Fruit fly (Drosophila melanogaster) ovary, adult (tissue): ENCODE measurements around the gene Svip.

Source experiments
- CG17801 ChIP-seq: fragments of 200-800 bp; optimal IDR thresholded peaks from 2 replicates; lab custom pipeline; 2019; ENCODE audit warnings: missing biosample characterization, mild to moderate bottlenecking, missing genetic modification characterization, moderate library complexity; ENCODE audit not compliant: partially characterized antibody

The Svip gene

DNA sequence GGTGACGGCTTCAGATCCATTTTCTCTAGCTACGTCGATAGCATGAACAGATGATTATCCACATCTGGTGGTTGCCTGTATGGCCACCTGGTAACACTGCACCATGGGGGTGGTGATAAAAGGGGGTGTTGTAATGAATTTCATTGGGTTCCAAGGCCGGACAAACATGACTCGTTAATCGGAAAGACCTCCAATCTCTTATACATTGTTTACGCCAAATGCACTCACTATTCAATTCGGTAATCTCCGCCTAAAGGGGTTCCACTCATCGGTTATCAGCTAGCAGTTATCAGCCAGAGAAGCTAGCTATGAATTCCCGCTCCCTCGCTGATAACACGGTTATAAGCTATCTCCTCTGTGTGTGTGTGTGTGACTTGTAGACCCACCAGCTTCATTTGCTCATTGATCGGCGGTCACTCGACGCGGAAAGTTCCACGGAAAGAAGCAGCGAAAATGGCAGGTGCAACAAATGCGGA, 1.5 kb downstream of the Svip start, which contains the start of gene Pdxk:
Pdxk (plus strand) TSS at position 100 of the 476 bp plus-strand sequence.
- peak; percentile 47 for TF ChIP-seq CG17801 (GFP tag; lab: Kevin White, UChicago)

DNA sequence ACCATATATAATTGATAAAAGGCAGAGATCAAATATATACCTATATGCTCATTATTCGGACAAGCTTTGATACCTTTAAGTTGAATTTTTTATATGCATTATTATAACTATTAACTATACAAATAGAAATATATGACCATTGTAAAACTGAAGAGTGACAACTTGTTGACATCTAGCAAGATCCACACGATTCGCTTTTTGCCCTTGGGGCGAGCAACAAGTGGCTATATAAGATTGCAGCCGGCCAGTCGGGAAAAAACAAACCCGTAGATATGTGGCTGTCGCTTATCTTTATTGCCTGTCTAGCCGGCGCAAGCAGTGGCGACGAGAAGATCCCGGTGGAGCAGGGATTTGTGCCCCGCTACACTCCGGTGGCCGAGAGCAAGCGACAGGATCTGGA, 3.1 kb downstream of the Svip start, which contains the start of gene CG34456:
CG34456 (plus strand) TSS at position 215 of the 400 bp plus-strand sequence.
- peak; percentile 62 for TF ChIP-seq CG17801 (GFP tag; lab: Kevin White, UChicago)

DNA sequence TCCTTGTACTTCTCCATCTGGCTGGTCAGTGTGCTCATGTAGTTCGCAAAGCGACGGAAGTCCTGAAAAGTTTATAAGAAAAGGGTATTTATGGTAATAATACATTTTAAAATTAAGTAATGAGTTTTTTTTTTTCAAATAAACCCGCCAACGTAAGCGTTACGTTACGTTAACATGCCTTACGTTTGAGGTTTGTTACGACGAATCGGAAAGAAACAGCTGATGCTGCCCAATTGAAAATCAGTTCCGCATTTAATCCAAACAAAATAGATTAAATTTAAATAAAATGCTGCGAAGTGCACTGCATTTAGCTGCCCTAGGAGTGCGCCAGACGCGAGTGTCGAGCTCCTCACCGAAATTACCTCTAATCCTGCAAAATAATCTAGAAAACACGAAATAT, 5.3 kb downstream of the Svip start, which contains the start of gene mRRF1:
mRRF1 (plus strand) TSS at position 220 of the 400 bp plus-strand sequence.
- no peak for TF ChIP-seq CG17801 (GFP tag; lab: Kevin White, UChicago)

DNA sequence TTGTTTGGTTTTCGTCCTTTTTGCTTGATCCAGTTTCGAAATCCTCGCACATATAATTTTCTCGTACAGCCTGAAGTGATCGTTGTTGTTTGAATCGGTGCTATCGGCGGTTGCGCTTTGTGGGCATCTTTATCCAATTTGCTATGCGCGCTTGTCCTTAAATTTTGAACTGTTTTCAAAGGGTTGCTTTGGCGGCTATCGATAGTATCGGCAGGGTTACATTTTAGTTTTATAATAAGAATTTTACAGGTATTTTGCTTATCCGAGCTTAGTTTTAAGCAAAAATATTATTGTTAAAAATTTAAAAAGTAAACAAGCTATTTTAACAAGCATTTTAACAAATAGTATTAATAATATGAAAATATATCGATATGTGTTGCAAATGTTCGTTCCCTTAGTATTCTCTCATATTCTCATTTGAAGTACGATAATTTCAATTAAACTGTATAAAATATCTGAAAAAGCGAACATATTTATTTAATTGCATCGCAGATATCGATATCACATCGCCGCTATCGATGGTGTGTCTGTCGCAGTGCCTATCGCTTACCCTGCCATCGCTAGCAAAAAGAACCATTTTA, 8.1 kb downstream of the Svip start, which contains the start of the genes Klp67A and CG4452:
Klp67A (minus strand) TSS at position 197 of the 581 bp plus-strand sequence.
CG4452 (plus strand) TSS at position 528 of the 581 bp plus-strand sequence.
- TF ChIP-seq CG17801 (GFP tag; lab: Kevin White, UChicago), result no peak

DNA sequence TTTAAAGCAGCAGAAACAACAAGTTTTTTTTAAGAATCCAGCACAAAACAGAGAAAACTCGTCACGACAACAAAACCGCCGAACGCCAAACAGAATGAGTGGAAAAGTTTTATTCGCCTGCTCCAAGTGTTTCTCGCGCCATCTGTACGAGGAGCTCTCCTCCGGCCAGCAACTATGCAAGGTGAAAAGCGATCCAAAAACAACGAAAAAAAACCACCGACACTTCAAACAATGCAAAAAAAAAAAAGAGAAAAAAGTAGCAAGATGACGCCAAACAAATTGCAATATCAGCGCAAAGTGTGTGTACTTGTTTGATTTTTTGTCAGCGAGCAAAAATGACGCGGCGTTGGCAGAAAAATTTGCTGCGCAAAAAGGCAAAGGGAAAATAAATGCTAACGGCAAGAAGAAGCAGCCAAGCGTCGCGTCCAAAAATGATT, 8.7 kb downstream of the Svip start:
- TF ChIP-seq CG17801 (GFP tag; lab: Kevin White, UChicago), result peak; percentile 78

DNA sequence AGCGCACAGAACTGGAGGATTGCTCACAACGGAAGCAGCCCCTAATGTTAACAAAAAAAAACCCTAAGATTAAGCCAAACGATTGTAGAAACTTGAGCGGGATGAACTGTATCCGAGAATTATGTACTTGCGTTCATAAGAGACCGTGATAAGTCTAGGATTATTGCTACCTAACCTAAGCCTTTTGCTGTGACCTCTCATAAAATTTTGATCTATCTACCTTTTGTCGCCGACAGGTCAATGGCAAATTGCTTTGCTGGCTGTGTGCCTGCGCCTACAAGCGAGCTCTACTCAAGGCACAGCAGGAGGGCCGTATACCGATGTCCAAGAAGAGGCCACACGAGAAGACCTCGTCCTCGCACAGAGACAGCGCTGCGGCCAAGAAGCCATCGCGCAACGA, 9.9 kb downstream of the Svip start:
- TF ChIP-seq CG17801 (GFP tag; lab: Kevin White, UChicago), result no peak

DNA sequence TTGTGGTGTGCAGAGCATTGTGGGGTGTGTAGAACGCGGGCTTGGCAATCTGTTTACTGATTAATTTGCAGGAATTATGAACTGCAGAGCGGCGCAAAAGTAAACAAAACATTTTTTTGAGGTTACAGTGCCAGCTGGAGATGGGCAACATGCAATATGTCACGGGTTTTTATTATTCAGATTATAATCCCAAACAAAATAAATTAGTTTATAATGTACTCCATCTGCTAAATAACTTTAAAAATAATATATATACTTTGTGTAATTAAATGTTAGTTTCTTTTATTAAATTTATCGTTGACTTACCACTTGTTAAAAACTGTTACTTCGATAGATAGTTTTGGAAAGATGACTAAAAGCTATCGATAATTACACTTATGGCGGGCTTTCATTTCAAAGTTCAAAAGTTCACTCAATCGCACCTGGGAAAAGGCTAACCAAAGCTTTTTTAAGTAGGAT, 12.1 kb downstream of the Svip start, which contains the start of gene Fdx1:
Fdx1 (minus strand) TSS at position 332 of the 459 bp plus-strand sequence.
- TF ChIP-seq CG17801 (GFP tag; lab: Kevin White, UChicago), result peak; percentile 64

DNA sequence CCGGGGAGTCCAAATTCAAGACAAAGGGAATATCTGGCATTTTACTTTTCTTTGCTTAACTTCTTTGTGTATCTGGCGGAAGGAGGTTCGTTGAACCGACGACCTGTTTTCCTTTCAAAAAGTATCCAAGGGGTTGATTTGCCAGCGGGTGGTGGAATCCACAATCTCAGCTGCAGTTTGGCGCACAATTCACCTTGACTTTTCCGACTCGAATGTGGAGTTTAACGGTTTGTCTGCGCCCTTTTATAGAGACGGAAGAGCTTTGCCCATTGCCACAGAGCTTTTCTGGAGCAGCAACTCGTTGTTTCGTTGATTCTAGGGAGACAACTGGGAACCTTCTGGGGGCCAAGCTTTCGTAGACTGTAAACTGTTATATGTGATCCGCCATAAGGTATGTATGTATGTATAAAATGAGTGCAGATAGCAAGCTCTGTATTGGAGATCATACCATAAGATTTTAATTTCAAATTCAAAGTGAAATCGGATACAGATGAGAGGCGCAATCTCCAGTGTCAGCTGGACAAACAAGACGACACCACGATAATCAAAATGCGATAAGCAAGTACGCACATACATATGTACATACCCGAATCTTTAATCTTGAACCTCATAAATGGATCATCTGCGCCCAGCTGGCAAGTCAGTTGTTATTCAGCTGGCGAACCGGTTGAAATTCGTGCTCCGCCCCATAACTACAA, 13.6 kb downstream of the Svip start, which contains the start of the genes Hsp67Bc, CG4456 and Hsp22:
Hsp67Bc (minus strand) TSS at position 220 of the 698 bp plus-strand sequence.
CG4456 (plus strand) TSS at position 445 of the 698 bp plus-strand sequence.
Hsp22 (plus strand) TSS at position 654 of the 698 bp plus-strand sequence.
- no peak for TF ChIP-seq CG17801 (GFP tag; lab: Kevin White, UChicago)

DNA sequence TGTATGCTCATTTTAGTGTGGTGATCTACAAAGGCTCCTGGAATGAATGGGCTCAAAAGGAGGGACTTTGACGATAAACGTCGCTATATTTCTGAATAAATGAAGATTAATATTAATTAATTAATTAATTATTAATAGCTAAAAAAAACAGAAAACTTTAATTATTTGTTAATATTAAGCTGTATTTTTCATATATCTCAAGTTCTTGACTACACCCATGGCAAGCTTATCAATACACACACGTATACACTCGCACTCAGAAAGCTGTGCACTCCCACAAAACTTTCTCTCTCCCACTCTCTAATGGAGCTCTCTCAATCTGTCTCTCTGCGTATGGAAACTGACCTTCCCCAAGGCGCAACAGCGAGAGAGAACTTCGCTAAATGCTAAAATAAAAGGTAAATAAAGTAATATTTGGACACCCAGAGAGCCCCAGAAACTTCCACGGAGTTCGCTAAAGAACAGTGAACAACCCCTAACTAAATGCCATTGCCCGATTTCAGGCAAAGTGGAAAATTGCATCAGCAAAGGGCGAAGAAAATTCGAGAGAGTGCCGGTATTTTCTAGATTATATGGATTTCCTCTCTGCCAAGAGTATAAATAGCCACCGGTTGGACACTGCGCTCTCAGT, 14.7 kb downstream of the Svip start:
- no peak for TF ChIP-seq CG17801 (GFP tag; lab: Kevin White, UChicago)

DNA sequence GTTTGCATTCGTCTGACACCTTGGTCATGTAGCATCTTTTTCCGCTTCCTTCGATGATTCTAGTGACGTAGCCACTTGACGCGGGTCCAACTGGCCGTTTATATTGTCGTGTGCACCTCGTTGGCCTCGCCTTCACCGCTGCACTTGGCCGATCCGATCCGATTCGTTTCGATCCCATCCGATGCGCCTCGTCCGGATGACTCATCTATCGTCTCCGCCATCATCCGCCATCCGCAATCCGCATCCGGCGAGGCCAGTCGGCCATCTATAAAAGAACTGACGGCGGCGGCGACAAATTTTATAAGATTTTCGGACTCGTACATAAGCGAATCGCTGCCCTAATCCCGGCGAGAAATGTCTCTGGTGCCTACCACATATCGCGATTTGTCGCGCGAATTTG, 16.3 kb downstream of the Svip start, which contains the start of gene CG4461:
CG4461 (plus strand) TSS at position 301 of the 400 bp plus-strand sequence.
- TF ChIP-seq CG17801 (GFP tag; lab: Kevin White, UChicago), result no peak

DNA sequence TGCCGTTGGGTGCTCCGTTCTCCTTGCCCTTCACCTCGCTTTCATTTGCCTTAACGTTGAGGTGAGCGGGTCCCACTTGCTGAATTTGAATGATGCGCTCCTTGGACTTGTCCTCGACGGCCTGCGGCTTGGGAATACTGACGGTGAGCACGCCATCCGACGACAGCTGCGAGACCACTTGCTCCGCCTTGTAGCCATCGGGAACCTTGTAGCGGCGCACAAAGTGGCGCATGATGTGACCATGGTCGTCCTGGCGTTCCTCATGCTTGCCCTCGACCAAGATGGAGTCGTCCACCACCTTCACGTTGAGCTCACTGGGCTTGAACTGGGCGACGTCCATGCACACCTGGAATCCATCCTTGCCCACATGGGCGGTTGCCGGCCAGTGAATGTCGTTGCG, 17.8 kb downstream of the Svip start:
- TF ChIP-seq CG17801 (GFP tag; lab: Kevin White, UChicago), result no peak

DNA sequence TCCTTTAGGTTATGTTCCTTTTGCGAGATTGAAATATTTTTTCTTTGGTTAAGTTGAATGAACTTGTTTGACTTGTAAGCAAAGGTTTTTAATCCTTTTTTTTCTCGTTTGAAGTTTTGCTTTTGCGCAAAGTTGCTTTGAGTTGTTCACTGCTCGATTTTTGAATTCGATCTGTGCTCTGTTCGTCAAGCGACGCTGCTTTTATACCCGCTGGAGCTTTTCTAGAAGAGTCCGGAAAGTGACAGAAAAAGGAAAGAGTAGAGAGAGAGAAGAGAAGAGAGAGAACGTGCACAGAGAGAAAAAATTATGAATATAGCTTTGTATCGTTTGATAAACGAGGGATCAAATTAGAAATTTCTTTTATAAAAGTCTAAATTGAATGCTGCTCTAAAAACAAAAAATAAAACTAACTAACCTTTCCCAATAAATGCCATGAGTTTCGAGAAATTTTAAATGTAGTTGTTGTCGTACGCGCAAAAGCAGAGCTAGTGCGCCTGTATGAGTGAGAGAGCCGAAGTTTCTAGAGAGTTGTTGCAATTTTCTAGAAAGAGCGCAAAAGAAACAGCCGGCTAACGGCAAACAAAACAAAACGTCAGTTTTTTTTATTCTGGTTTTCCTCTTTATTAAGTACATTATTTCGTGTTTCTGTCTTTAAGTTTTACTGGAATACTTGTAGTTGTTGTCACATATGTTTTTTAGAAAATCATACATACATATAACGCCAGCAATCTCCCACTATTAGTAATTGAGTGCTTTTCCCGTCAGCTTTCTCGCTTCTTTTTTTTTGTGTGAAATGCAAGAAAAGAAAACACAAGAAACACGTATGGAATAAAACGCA, 18.6 kb downstream of the Svip start, which contains the start of gene Hsp26:
Hsp26 (minus strand) TSS at position 230 of the 838 bp plus-strand sequence.
- TF ChIP-seq CG17801 (GFP tag; lab: Kevin White, UChicago), result peak; percentile 90

DNA sequence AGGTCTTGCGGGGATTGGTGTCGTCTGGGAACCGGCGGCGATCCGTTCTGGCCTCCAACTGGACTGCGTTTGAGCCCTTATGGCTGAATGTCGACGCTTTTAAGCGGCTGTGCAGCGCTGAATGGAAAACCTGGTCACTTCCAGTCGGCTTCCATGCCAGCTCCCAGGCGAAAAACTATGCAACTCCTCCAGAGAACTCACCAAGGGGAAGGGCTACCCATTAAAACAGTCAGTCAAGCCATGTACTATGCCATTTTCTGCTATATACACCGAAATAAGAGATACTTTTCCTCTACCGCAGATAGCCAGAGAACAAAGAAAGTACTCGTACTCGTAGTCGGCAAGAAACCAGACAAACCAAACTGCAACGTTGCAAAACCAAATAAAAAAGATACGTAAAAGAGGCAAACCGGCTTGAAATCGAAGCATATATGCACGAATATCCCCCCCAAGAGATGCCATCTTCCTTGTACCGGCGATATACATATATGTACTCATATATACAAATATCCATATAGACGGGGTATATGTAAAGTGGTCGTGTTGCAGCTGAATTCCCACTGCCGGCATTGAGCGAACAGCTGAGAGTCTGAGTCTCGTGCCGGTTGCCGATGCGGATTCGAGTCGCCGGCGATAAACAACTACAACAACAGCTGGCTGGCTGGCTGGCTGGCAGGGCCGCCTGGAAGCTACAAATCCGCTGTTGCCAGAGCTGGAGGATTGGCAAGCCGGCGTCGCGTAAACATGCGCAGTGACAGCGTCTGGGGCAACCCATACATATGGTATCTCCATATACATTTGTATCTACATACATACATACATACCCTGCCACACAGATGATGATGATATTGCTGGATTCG, 20.9 kb downstream of the Svip start, which contains the start of gene Hsp67Ba:
Hsp67Ba (minus strand) TSS at position 51 of the 860 bp plus-strand sequence.
- no peak for TF ChIP-seq CG17801 (GFP tag; lab: Kevin White, UChicago)
